Worm (Caenorhabditis elegans) whole organism, late embryonic: ENCODE data around the gene sam-10.

Experiments
- C38D4.7 ChIP-seq: fragments of 200-800 bp; sonication (Bioruptor generic); optimal IDR thresholded peaks from 2 replicates; lab custom pipeline; 2018; ENCODE audit warnings: mild to moderate bottlenecking, missing genetic modification characterization, moderate library complexity, missing compliant biosample characterization
- F13H6.1 ChIP-seq: sonication (generic microtip); optimal IDR thresholded peaks from 2 replicates; lab custom pipeline; 2016; ENCODE audit warnings: missing genetic modification characterization, missing compliant biosample characterization
- K02D7.2 ChIP-seq: sonication (generic microtip); optimal IDR thresholded peaks from 2 replicates; lab custom pipeline; 2017; ENCODE audit warnings: mild to moderate bottlenecking, missing genetic modification characterization, missing compliant biosample characterization
- K09A11.1 ChIP-seq: sonication (generic microtip); optimal IDR thresholded peaks from 2 replicates; lab custom pipeline; 2017; ENCODE audit warnings: antibody characterized with exemption, mild to moderate bottlenecking, missing genetic modification characterization, missing compliant biosample characterization; ENCODE audit not compliant: insufficient read depth
- Y22D7AL.16 ChIP-seq: sonication (generic microtip); optimal IDR thresholded peaks from 2 replicates; lab custom pipeline; 2016; ENCODE audit warnings: missing genetic modification characterization, missing compliant biosample characterization
- ahr-1 ChIP-seq: sonication (generic microtip); optimal IDR thresholded peaks from 2 replicates; lab custom pipeline; 2016; ENCODE audit warnings: missing genetic modification characterization, missing compliant biosample characterization
- ama-1 ChIP-seq: fragments of 150-350 bp; optimal IDR thresholded peaks from 2 replicates; lab custom pipeline; 2014
- ceh-18 ChIP-seq: sonication (generic microtip); optimal IDR thresholded peaks from 2 replicates; lab custom pipeline; 2016; ENCODE audit warnings: missing genetic modification characterization, missing compliant biosample characterization
- ceh-2 ChIP-seq: sonication (generic microtip); optimal IDR thresholded peaks from 2 replicates; lab custom pipeline; 2016; ENCODE audit warnings: missing genotype, missing genetic modification characterization, missing compliant biosample characterization
- ceh-22 ChIP-seq: sonication (generic microtip); optimal IDR thresholded peaks from 2 replicates; lab custom pipeline; 2017; ENCODE audit warnings: missing biosample characterization, missing genetic modification characterization
- ceh-24 ChIP-seq: sonication (generic microtip); optimal IDR thresholded peaks from 2 replicates; lab custom pipeline; 2016; ENCODE audit warnings: mild to moderate bottlenecking, missing genetic modification characterization, missing compliant biosample characterization
- ceh-30 ChIP-seq: fragments of 150-350 bp; optimal IDR thresholded peaks from 2 replicates; lab custom pipeline; 2014; ENCODE audit warnings: missing biosample characterization, missing genetic modification characterization
- ceh-31 ChIP-seq: sonication (generic microtip); optimal IDR thresholded peaks from 2 replicates; lab custom pipeline; 2016; ENCODE audit warnings: missing genetic modification characterization, missing compliant biosample characterization
- ceh-45 ChIP-seq: fragments of 200-800 bp; sonication (Bioruptor generic); IDR thresholded peaks from 2 replicates; pipeline ENCODE4 v1.3.6; 2022; ENCODE audit warnings: missing genetic modification reagents, missing genetic modification characterization, missing compliant biosample characterization
- ceh-9 ChIP-seq: sonication (generic microtip); optimal IDR thresholded peaks from 2 replicates; lab custom pipeline; 2016; ENCODE audit warnings: mild to moderate bottlenecking, missing genetic modification characterization, inconsistent platforms, missing compliant biosample characterization
- che-1 ChIP-seq: sonication (generic microtip); optimal IDR thresholded peaks from 2 replicates; lab custom pipeline; 2016; ENCODE audit warnings: mild to moderate bottlenecking, missing genetic modification characterization, missing compliant biosample characterization
- dve-1 ChIP-seq: sonication (generic microtip); optimal IDR thresholded peaks from 2 replicates; lab custom pipeline; 2017; ENCODE audit warnings: antibody characterized with exemption, mild to moderate bottlenecking, missing genetic modification characterization, missing compliant biosample characterization
- elt-2 ChIP-seq: sonication (generic microtip); optimal IDR thresholded peaks from 2 replicates; lab custom pipeline; 2016; ENCODE audit warnings: missing genetic modification reagents, missing genetic modification characterization, missing compliant biosample characterization
- elt-4 ChIP-seq: sonication (generic microtip); optimal IDR thresholded peaks from 2 replicates; lab custom pipeline; 2016; ENCODE audit warnings: missing genetic modification characterization, missing compliant biosample characterization
- ets-4 ChIP-seq: sonication (generic microtip); optimal IDR thresholded peaks from 2 replicates; lab custom pipeline; 2016; ENCODE audit warnings: missing genetic modification characterization, missing compliant biosample characterization
- eyg-1 ChIP-seq: sonication (generic microtip); optimal IDR thresholded peaks from 2 replicates; lab custom pipeline; 2016; ENCODE audit warnings: missing genotype, missing genetic modification characterization, missing compliant biosample characterization
- gmeb-2 ChIP-seq: sonication (generic microtip); optimal IDR thresholded peaks from 2 replicates; lab custom pipeline; 2016; ENCODE audit warnings: missing genetic modification characterization, inconsistent platforms, missing compliant biosample characterization
- hlh-6 ChIP-seq: sonication (generic microtip); optimal IDR thresholded peaks from 2 replicates; lab custom pipeline; 2016; ENCODE audit warnings: missing genotype, missing genetic modification characterization, missing compliant biosample characterization
- hlh-8 ChIP-seq: sonication (generic microtip); optimal IDR thresholded peaks from 2 replicates; lab custom pipeline; 2016; ENCODE audit warnings: missing genotype, missing genetic modification characterization, missing compliant biosample characterization
- lim-6 ChIP-seq: sonication (generic microtip); optimal IDR thresholded peaks from 2 replicates; lab custom pipeline; 2016; ENCODE audit warnings: missing genetic modification characterization, missing compliant biosample characterization
- madf-2 ChIP-seq: sonication (generic microtip); optimal IDR thresholded peaks from 2 replicates; lab custom pipeline; 2017; ENCODE audit warnings: missing genetic modification characterization, missing compliant biosample characterization
- mec-3 ChIP-seq: sonication (generic microtip); optimal IDR thresholded peaks from 2 replicates; lab custom pipeline; 2016; ENCODE audit warnings: borderline replicate concordance, missing genetic modification characterization, missing compliant biosample characterization
- nfya-1 ChIP-seq: sonication (generic microtip); optimal IDR thresholded peaks from 2 replicates; lab custom pipeline; 2017; ENCODE audit warnings: missing genetic modification characterization, mild to moderate bottlenecking, missing compliant biosample characterization, antibody characterized with exemption, moderate library complexity
- nhr-11 ChIP-seq: fragments of 150-350 bp; optimal IDR thresholded peaks from 2 replicates; lab custom pipeline; 2014; ENCODE audit warnings: missing biosample characterization, missing genetic modification characterization
- nhr-232 ChIP-seq: sonication (generic microtip); optimal IDR thresholded peaks from 2 replicates; lab custom pipeline; 2016; ENCODE audit warnings: missing genetic modification characterization, missing compliant biosample characterization
- npax-4 ChIP-seq: sonication (generic microtip); optimal IDR thresholded peaks from 2 replicates; lab custom pipeline; 2016; ENCODE audit warnings: missing genetic modification characterization, missing compliant biosample characterization
- pat-9 ChIP-seq: fragments of 200-800 bp; sonication (Bioruptor generic); optimal IDR thresholded peaks from 2 replicates; lab custom pipeline; 2018; ENCODE audit warnings: mild to moderate bottlenecking, missing genetic modification characterization, moderate library complexity, missing compliant biosample characterization
- pax-1 ChIP-seq: fragments of 150-350 bp; optimal IDR thresholded peaks from 2 replicates; lab custom pipeline; 2014; ENCODE audit warnings: missing biosample characterization, missing genetic modification characterization
- pha-2 ChIP-seq: sonication (generic microtip); optimal IDR thresholded peaks from 2 replicates; lab custom pipeline; 2017; ENCODE audit warnings: mild to moderate bottlenecking, missing genetic modification characterization, missing compliant biosample characterization
- pha-4 ChIP-seq: fragments of 150-350 bp; optimal IDR thresholded peaks from 2 replicates; lab custom pipeline; 2018; ENCODE audit warnings: missing biosample characterization, missing genetic modification reagents, missing genetic modification characterization
- pqm-1 ChIP-seq: sonication (generic microtip); optimal IDR thresholded peaks from 2 replicates; lab custom pipeline; 2016; ENCODE audit warnings: missing genetic modification characterization, missing compliant biosample characterization
- ref-2 ChIP-seq: sonication (generic microtip); optimal IDR thresholded peaks from 2 replicates; lab custom pipeline; 2016; ENCODE audit warnings: missing genetic modification characterization, missing compliant biosample characterization
- rnt-1 ChIP-seq: sonication (generic microtip); optimal IDR thresholded peaks from 2 replicates; lab custom pipeline; 2016; ENCODE audit warnings: missing genetic modification characterization, missing compliant biosample characterization
- sdc-2 ChIP-seq: sonication (generic microtip); optimal IDR thresholded peaks from 2 replicates; lab custom pipeline; 2016; ENCODE audit warnings: missing genotype, missing genetic modification characterization, missing compliant biosample characterization
- sox-2 ChIP-seq: fragments of 200-800 bp; sonication (Bioruptor generic); IDR thresholded peaks from 2 replicates; pipeline ENCODE4 v1.3.6; 2022; ENCODE audit warnings: missing genetic modification reagents, missing genetic modification characterization, missing compliant biosample characterization
- sox-4 ChIP-seq: sonication (generic microtip); optimal IDR thresholded peaks from 2 replicates; lab custom pipeline; 2017; ENCODE audit warnings: mild to moderate bottlenecking, missing genetic modification characterization, inconsistent platforms, missing compliant biosample characterization
- unc-3 ChIP-seq, 2 experiments: fragments of 200-800 bp in 1 of 2; sonication (Bioruptor generic) in 1 of 2; sonication (generic microtip) in 1 of 2; conservative IDR thresholded peaks in 1 of 2; optimal IDR thresholded peaks in 1 of 2; 2 replicates each; pipeline versions ENCODE4 v1.3.6 to Lab custom; 2016 to 2022; ENCODE audit warnings: missing compliant biosample characterization in 2 of 2, missing genetic modification characterization in 2 of 2, missing genetic modification reagents in 1 of 2
- unc-55 ChIP-seq: sonication (generic microtip); optimal IDR thresholded peaks from 2 replicates; lab custom pipeline; 2017; ENCODE audit warnings: missing biosample characterization, missing genetic modification reagents, missing genetic modification characterization
- zip-5 ChIP-seq: sonication (generic microtip); optimal IDR thresholded peaks from 2 replicates; lab custom pipeline; 2016; ENCODE audit warnings: missing genetic modification characterization, missing compliant biosample characterization
- ztf-16 ChIP-seq: sonication (generic microtip); optimal IDR thresholded peaks from 2 replicates; lab custom pipeline; 2017; ENCODE audit warnings: missing genetic modification characterization, missing compliant biosample characterization

Gene sam-10

ce11 chrII:13291406-13292124 lies 38.8 kb downstream of the sam-10 start (continued):
- TF ChIP-seq ztf-16 (tag; lab: Kevin White, UChicago) (peak; percentile 36), ceh-2 (tag; lab: Kevin White, UChicago) (peak; percentile 26), gmeb-2 (tag; lab: Kevin White, UChicago) (no peak), nhr-11 (tag; lab: Kevin White, UChicago) (no peak), ama-1 (lab: Kevin White, UChicago) (no peak), eyg-1 (tag; lab: Kevin White, UChicago) (no peak), sox-4 (tag; lab: Kevin White, UChicago) (no peak), ceh-22 (tag; lab: Kevin White, UChicago) (peak; percentile 83), ceh-31 (peak; percentile 72), nfya-1 (tag; lab: Kevin White, UChicago) (peak; percentile 44), pha-4 (tag; lab: Kevin White, UChicago) (no peak), pqm-1 (tag; lab: Kevin White, UChicago) (no peak), ceh-24 (no peak), ref-2 (tag; lab: Kevin White, UChicago) (peak; percentile 84), nhr-232 (tag; lab: Kevin White, UChicago) (no peak), unc-55 (GFP tag; lab: Kevin White, UChicago) (peak; percentile 66), mec-3 (no peak), ets-4 (tag; lab: Kevin White, UChicago) (peak; percentile 37)

ce11 chrII:13290518-13291286 lies 39.6 kb downstream of the sam-10 start:
- TF ChIP-seq F13H6.1 (tag; lab: Kevin White, UChicago) (no peak), ceh-18 (tag; lab: Kevin White, UChicago) (no peak), pax-1 (tag; lab: Kevin White, UChicago) (no peak), ceh-31 (no peak), npax-4 (no peak), unc-55 (GFP tag; lab: Kevin White, UChicago) (no peak), mec-3 (no peak), ceh-24 (no peak), hlh-6 (no peak), K09A11.1 (tag; lab: Kevin White, UChicago) (no peak), C38D4.7 (GFP tag; lab: Kevin White, UChicago) (no peak), ceh-2 (tag; lab: Kevin White, UChicago) (no peak), unc-3 (GFP tag; conservative IDR thresholded peaks at IDR 0.05; lab: Robert Waterston, UW) (no peak), unc-3 (tag; optimal IDR thresholded peaks at IDR 0.05; lab: Kevin White, UChicago) (no peak), che-1 (tag; lab: Kevin White, UChicago) (no peak), lim-6 (no peak), madf-2 (no peak), ceh-9 (no peak), sox-2 (no peak), sdc-2 (no peak)

ce11 chrII:13289891-13290290 lies 40.4 kb downstream of the sam-10 start:
- TF ChIP-seq nhr-232 (tag; lab: Kevin White, UChicago): no peak
- TF ChIP-seq ahr-1 (tag; lab: Kevin White, UChicago): no peak
- TF ChIP-seq zip-5 (tag; lab: Kevin White, UChicago): no peak
- TF ChIP-seq rnt-1 (tag; lab: Kevin White, UChicago): no peak
- no peak for TF ChIP-seq ceh-2 (tag; lab: Kevin White, UChicago)
- no peak for TF ChIP-seq npax-4

- no peak for TF ChIP-seq elt-2 (tag; lab: Kevin White, UChicago)
- TF ChIP-seq ceh-2 (tag; lab: Kevin White, UChicago): no peak
- TF ChIP-seq C38D4.7 (GFP tag; lab: Kevin White, UChicago): no peak
- TF ChIP-seq ceh-30 (tag; lab: Kevin White, UChicago): no peak
- no peak for TF ChIP-seq unc-55 (GFP tag; lab: Kevin White, UChicago)
- no peak for TF ChIP-seq ceh-45 (GFP tag; lab: Robert Waterston, UW)
- TF ChIP-seq rnt-1 (tag; lab: Kevin White, UChicago): no peak
- TF ChIP-seq hlh-8 (tag; lab: Kevin White, UChicago): no peak
- no peak for TF ChIP-seq dve-1 (tag; lab: Kevin White, UChicago)
- no peak for TF ChIP-seq pha-4 (tag; lab: Kevin White, UChicago)
- TF ChIP-seq pha-2: no peak
- TF ChIP-seq K09A11.1 (tag; lab: Kevin White, UChicago): no peak
- no peak for TF ChIP-seq K02D7.2 (tag; lab: Kevin White, UChicago)
- TF ChIP-seq ztf-16 (tag; lab: Kevin White, UChicago): no peak
- no peak for TF ChIP-seq npax-4
- no peak for TF ChIP-seq Y22D7AL.16 (tag; lab: Kevin White, UChicago)
- TF ChIP-seq gmeb-2 (tag; lab: Kevin White, UChicago): no peak
- no peak for TF ChIP-seq elt-4 (tag; lab: Kevin White, UChicago)
- no peak for TF ChIP-seq pat-9
Measured at ce11 chrII:13285729-13286128, 44.6 kb downstream of the sam-10 start, which contains the start of gene ztf-22. Gene ztf-22 (minus strand): TSS chrII:13285829.
